Fruit fly (Drosophila melanogaster): Measurements from ENCODE around the gene CG9166.

The CG9166 gene

DNA sequence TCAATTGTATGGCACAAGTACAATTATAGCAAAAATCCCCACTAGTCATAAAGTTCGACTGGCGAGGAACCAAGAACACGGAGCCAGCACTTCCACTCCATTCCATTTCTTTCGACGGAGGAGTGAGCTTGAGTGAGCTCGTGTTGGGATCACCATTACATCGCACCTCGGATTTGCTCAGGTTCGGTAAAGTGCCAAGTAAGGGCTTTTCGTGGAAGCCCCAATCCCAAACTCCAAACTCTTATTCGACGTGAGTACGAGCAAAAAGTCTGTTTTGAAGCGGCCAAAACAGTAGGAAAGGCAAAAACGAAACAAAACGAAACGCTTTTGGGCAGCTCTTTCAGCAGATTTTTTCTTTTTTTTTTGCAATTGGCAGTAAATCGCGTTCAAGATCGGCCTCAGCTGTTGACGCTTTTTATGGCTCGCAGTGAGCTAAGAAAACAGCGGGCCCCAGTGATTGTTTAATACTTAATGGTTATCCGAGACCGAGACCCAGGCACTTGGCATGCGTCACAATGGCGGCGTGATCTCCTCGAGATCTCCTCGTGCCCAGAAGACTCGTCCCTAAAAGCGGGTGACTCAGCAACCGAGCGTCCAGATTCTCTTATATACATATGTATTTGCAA lies 29.9 kb upstream of the CG9166 start:
- TF ChIP-seq fru (GFP tag; optimal IDR thresholded peaks at IDR 0.05) = peak; percentile 59
- TF ChIP-seq jim (GFP tag; optimal IDR thresholded peaks at IDR 0.05) = no peak
- peak; percentile 53 for TF ChIP-seq psq (GFP tag; optimal IDR thresholded peaks at IDR 0.05)
- peak; percentile 62 for TF ChIP-seq br (GFP tag; optimal IDR thresholded peaks at IDR 0.05)
- TF ChIP-seq rgr (GFP tag; optimal IDR thresholded peaks at IDR 0.05) = peak; percentile 41
- TF ChIP-seq Sp1 (GFP tag; optimal IDR thresholded peaks at IDR 0.05) = peak; percentile 32
- TF ChIP-seq CG32264 (GFP tag; optimal IDR thresholded peaks at IDR 0.05) = peak; percentile 30
- TF ChIP-seq dmrt93B (GFP tag; optimal IDR thresholded peaks at IDR 0.05) = no peak
- no peak for TF ChIP-seq Myc (optimal IDR thresholded peaks at IDR 0.05)
- peak; percentile 58 for TF ChIP-seq OdsH (GFP tag; optimal IDR thresholded peaks at IDR 0.05)
- TF ChIP-seq brk (GFP tag; optimal IDR thresholded peaks at IDR 0.05) = no peak
- TF ChIP-seq HLH106 (tag; optimal IDR thresholded peaks at IDR 0.05) = no peak
- peak; percentile 71 for TF ChIP-seq h (GFP tag; optimal IDR thresholded peaks at IDR 0.05)
- peak; percentile 56 for TF ChIP-seq Hnf4 (GFP tag; optimal IDR thresholded peaks at IDR 0.05)
- TF ChIP-seq Rel (GFP tag; optimal IDR thresholded peaks at IDR 0.05) = peak; percentile 44
- TF ChIP-seq Rel (tag; optimal IDR thresholded peaks at IDR 0.05) = peak; percentile 48
- TF ChIP-seq ey (GFP tag; optimal IDR thresholded peaks at IDR 0.05) = no peak
- TF ChIP-seq Dfd (GFP tag; optimal IDR thresholded peaks at IDR 0.05) = no peak
- peak; percentile 63 for TF ChIP-seq Hr83 (GFP tag; optimal IDR thresholded peaks at IDR 0.05; ENCODE audit: poor library complexity, severe bottlenecking)
- TF ChIP-seq Jra (GFP tag; optimal IDR thresholded peaks at IDR 0.05) = peak; percentile 94
- TF ChIP-seq sage (GFP tag; optimal IDR thresholded peaks at IDR 0.05) = peak; percentile 75

dm6 chr3L:1322159-1322558 lies 28.8 kb upstream of the CG9166 start:
- no peak for TF ChIP-seq CG9705 (GFP tag; optimal IDR thresholded peaks at IDR 0.05)
- no peak for TF ChIP-seq OdsH (GFP tag; optimal IDR thresholded peaks at IDR 0.05)
- no peak for TF ChIP-seq N (GFP tag; optimal IDR thresholded peaks at IDR 0.05)
- TF ChIP-seq Dfd (GFP tag; optimal IDR thresholded peaks at IDR 0.05) = peak; percentile 99
- no peak for TF ChIP-seq rgr (GFP tag; optimal IDR thresholded peaks at IDR 0.05)
- no peak for TF ChIP-seq Jra (GFP tag; optimal IDR thresholded peaks at IDR 0.05)

DNA sequence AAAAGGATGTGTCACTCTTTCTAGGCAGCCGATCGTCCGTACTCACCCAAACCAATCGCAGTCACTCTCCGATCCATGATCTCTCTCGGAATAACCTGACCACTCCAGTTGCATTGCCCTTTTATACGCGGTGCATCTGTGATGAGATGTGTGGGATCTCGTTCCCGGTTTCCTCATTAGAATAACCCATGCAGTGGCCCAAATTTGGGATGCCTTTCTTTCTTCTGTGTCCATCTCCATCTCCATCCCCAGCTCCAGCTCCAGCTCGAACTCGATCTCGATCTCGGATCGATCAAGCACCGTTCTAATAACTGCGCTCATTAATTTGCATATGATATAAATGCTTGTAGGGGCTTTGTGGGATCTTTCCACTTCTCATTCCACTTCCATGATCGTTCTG lies 28.2 kb upstream of the CG9166 start, which contains the start of gene CG9184:
Gene CG9184 (minus strand): TSS at position 101 of the 400 bp plus-strand sequence.
- TF ChIP-seq rgr (GFP tag; optimal IDR thresholded peaks at IDR 0.05) (no peak), Dif (GFP tag; optimal IDR thresholded peaks at IDR 0.05; ENCODE audit: partially characterized antibody) (no peak), GATAd (GFP tag; optimal IDR thresholded peaks at IDR 0.05) (no peak), CrebA (GFP tag; optimal IDR thresholded peaks at IDR 0.05; ENCODE audit: borderline replicate concordance) (no peak), woc (GFP tag; optimal IDR thresholded peaks at IDR 0.05) (no peak), N (GFP tag; optimal IDR thresholded peaks at IDR 0.05) (no peak), OdsH (GFP tag; optimal IDR thresholded peaks at IDR 0.05) (no peak), lola (GFP tag; optimal IDR thresholded peaks at IDR 0.05) (no peak), ey (GFP tag; optimal IDR thresholded peaks at IDR 0.05) (no peak), dmrt93B (GFP tag; optimal IDR thresholded peaks at IDR 0.05) (no peak), Jra (GFP tag; optimal IDR thresholded peaks at IDR 0.05) (no peak), sage (GFP tag; optimal IDR thresholded peaks at IDR 0.05) (no peak), Rel (GFP tag; optimal IDR thresholded peaks at IDR 0.05) (no peak), Rel (tag; optimal IDR thresholded peaks at IDR 0.05) (no peak), Hr78 (GFP tag; optimal IDR thresholded peaks at IDR 0.05) (no peak), tai (GFP tag; optimal IDR thresholded peaks at IDR 0.05) (no peak), Abd-B (GFP tag; optimal IDR thresholded peaks at IDR 0.05) (no peak), foxo (GFP tag; optimal IDR thresholded peaks at IDR 0.05) (no peak), dl (GFP tag; optimal IDR thresholded peaks at IDR 0.05; ENCODE audit: insufficient read depth in 1 of 2, partially characterized antibody in 2 of 2) (no peak)

- TF ChIP-seq HLH106 (tag; optimal IDR thresholded peaks at IDR 0.05) (peak; percentile 26), br (GFP tag; optimal IDR thresholded peaks at IDR 0.05) (peak; percentile 35), ey (GFP tag; optimal IDR thresholded peaks at IDR 0.05) (peak; percentile 52), OdsH (GFP tag; optimal IDR thresholded peaks at IDR 0.05) (peak; percentile 39), Abd-B (GFP tag; optimal IDR thresholded peaks at IDR 0.05) (no peak), rgr (GFP tag; optimal IDR thresholded peaks at IDR 0.05) (peak; percentile 50), foxo (GFP tag; optimal IDR thresholded peaks at IDR 0.05) (peak in 1 of 2 experiments; percentile 40), Jra (GFP tag; optimal IDR thresholded peaks at IDR 0.05) (no peak), sv (GFP tag; optimal IDR thresholded peaks at IDR 0.05) (peak; percentile 54), fru (GFP tag; optimal IDR thresholded peaks at IDR 0.05) (peak; percentile 36), Sp1 (GFP tag; optimal IDR thresholded peaks at IDR 0.05) (peak; percentile 15), sage (GFP tag; optimal IDR thresholded peaks at IDR 0.05) (no peak), psq (GFP tag; optimal IDR thresholded peaks at IDR 0.05) (peak; percentile 23)
Observed at dm6 chr3L:1323136-1323535, 27.8 kb upstream of the CG9166 start.
